Fruit fly (Drosophila melanogaster): ENCODE results near the gene CG8838.

The CG8838 gene

dm6 chr2L:3354642-3355380 is 2.6 kb upstream of the CG8838 start, which contains the start of gene E23 (continued):
- TF ChIP-seq so (GFP tag; IDR thresholded peaks at IDR 0.05), result peak; percentile 98
- peak; percentile 95 for TF ChIP-seq CG6175 (GFP tag; IDR thresholded peaks at IDR 0.05)
- peak; percentile 93 to 96 for TF ChIP-seq Pdp1 (GFP tag; optimal IDR thresholded peaks at IDR 0.05)
- TF ChIP-seq CG32772 (GFP tag; IDR thresholded peaks at IDR 0.05), result peak; percentile 97
- TF ChIP-seq CG2129 (GFP tag; IDR thresholded peaks at IDR 0.05; ENCODE audit: partially characterized antibody), result no peak
- peak; percentile 98 for TF ChIP-seq Rfx (GFP tag; IDR thresholded peaks at IDR 0.05)
- TF ChIP-seq CG18476 (GFP tag; optimal IDR thresholded peaks at IDR 0.05), result peak; percentile 96
- TF ChIP-seq CG16815 (GFP tag; optimal IDR thresholded peaks at IDR 0.05), result peak; percentile 98
- peak; percentile 96 for TF ChIP-seq CG12219 (GFP tag; optimal IDR thresholded peaks at IDR 0.05)
- TF ChIP-seq CG15514 (GFP tag; optimal IDR thresholded peaks at IDR 0.05), result peak; percentile 90
- peak; percentile 96 for TF ChIP-seq CG43689 (GFP tag; IDR thresholded peaks at IDR 0.05)
- peak; percentile 98 for TF ChIP-seq CG14710 (tag; optimal IDR thresholded peaks at IDR 0.05)
- TF ChIP-seq CG1647 (GFP tag; optimal IDR thresholded peaks at IDR 0.05), result peak; percentile 94
- TF ChIP-seq CG4854 (GFP tag; optimal IDR thresholded peaks at IDR 0.05), result peak; percentile 96
- peak; percentile 88 for TF ChIP-seq CG1603 (tag; optimal IDR thresholded peaks at IDR 0.05)
- TF ChIP-seq yki (optimal IDR thresholded peaks at IDR 0.05), result no peak
- TF ChIP-seq CG12391 (tag; optimal IDR thresholded peaks at IDR 0.05), result peak; percentile 100
- peak; percentile 80 for TF ChIP-seq luna (GFP tag; optimal IDR thresholded peaks at IDR 0.05)
- TF ChIP-seq CG6654 (GFP tag; optimal IDR thresholded peaks at IDR 0.05), result peak; percentile 92
- TF ChIP-seq toy (GFP tag; IDR thresholded peaks at IDR 0.05), result peak; percentile 94
- TF ChIP-seq p53 (GFP tag; optimal IDR thresholded peaks at IDR 0.05), result peak; percentile 83
- peak; percentile 97 for TF ChIP-seq nau (GFP tag; optimal IDR thresholded peaks at IDR 0.05)
- peak; percentile 94 for TF ChIP-seq tx (GFP tag; optimal IDR thresholded peaks at IDR 0.05)
- TF ChIP-seq lab (GFP tag; optimal IDR thresholded peaks at IDR 0.05), result peak; percentile 98
- peak; percentile 98 for TF ChIP-seq CG34422 (GFP tag; IDR thresholded peaks at IDR 0.05)
- peak; percentile 98 for TF ChIP-seq CG12299 (tag; optimal IDR thresholded peaks at IDR 0.05)
- TF ChIP-seq aop (GFP tag; IDR thresholded peaks at IDR 0.05), result peak; percentile 90
- TF ChIP-seq wor (GFP tag; IDR thresholded peaks at IDR 0.05), result peak; percentile 98
- peak; percentile 96 for TF ChIP-seq B-H1 (GFP tag; IDR thresholded peaks at IDR 0.05)
- TF ChIP-seq CG13123 (GFP tag; optimal IDR thresholded peaks at IDR 0.05), result peak; percentile 97
- TF ChIP-seq mam (GFP tag; optimal IDR thresholded peaks at IDR 0.05), result peak; percentile 95
- peak; percentile 97 for TF ChIP-seq CG6254 (GFP tag; optimal IDR thresholded peaks at IDR 0.05)
- peak; percentile 97 for TF ChIP-seq CG3726 (GFP tag; IDR thresholded peaks at IDR 0.05)
- TF ChIP-seq BtbVII (GFP tag; optimal IDR thresholded peaks at IDR 0.05), result peak; percentile 98
- TF ChIP-seq ems (GFP tag; optimal IDR thresholded peaks at IDR 0.05), result peak; percentile 95
- TF ChIP-seq MBD-R2 (GFP tag; IDR thresholded peaks at IDR 0.05), result peak; percentile 92
- peak; percentile 99 for TF ChIP-seq CG9727 (GFP tag; optimal IDR thresholded peaks at IDR 0.05)
- TF ChIP-seq Eip74EF (GFP tag; optimal IDR thresholded peaks at IDR 0.05), result peak in 1 of 2 experiments; percentile 99
- no peak for TF ChIP-seq lov (optimal IDR thresholded peaks at IDR 0.05)
- peak; percentile 94 for TF ChIP-seq lov (GFP tag; IDR thresholded peaks at IDR 0.05)
- peak; percentile 98 for TF ChIP-seq Dbx (GFP tag; IDR thresholded peaks at IDR 0.05)
- peak; percentile 97 for TF ChIP-seq sqz (GFP tag; optimal IDR thresholded peaks at IDR 0.05)
- peak; percentile 99 for TF ChIP-seq dmrt99B (tag; optimal IDR thresholded peaks at IDR 0.05)
- peak; percentile 95 for TF ChIP-seq CG9609 (GFP tag; optimal IDR thresholded peaks at IDR 0.05)
- peak; percentile 94 for TF ChIP-seq bowl (GFP tag; IDR thresholded peaks at IDR 0.05)
- TF ChIP-seq hkb (optimal IDR thresholded peaks at IDR 0.05), result no peak
- TF ChIP-seq hkb (GFP tag; IDR thresholded peaks at IDR 0.05), result peak; percentile 99
- peak; percentile 99 for TF ChIP-seq CG1529 (GFP tag; optimal IDR thresholded peaks at IDR 0.05)
- TF ChIP-seq CG17829 (tag; optimal IDR thresholded peaks at IDR 0.05), result peak; percentile 99
- TF ChIP-seq lola (GFP tag; optimal IDR thresholded peaks at IDR 0.05), result peak in 1 of 3 experiments; percentile 100

Measured in whole organism, embryonic.